Fruit fly (Drosophila melanogaster): Measurements from ENCODE around the gene CG9547.

The CG9547 gene

DNA sequence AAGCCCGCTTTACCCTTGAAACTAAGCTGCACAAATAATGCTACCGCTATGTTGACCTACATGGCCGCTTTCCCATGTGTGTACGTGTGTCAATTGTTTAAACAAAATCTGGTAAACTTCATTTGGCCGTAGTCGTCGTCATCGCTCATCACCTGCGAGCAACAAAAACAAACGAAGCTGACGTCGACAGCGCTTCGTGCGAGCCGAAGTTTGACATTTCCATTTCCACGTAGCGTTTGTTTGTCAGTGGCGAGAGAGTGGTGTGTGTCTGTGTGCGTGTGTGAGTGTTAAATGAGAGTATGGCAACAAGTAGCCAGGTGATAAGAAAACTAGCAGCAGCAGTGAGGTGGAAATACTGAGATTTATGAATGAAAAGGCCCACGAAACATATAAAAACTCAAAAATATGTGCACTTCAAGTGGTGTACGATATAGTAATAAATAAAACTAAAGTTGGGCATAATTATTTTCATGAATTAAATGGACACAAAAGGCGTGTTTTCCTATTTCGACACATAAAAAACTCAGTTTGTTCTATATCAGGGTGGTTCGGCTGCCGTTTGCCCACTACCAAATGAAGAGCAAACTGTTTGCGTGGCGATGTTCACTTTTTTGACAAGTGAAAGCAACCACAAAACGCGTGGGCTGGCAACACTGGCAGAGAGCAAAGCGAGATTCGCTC, 15.0 kb downstream of the CG9547 start (continued):
- TF ChIP-seq danr (GFP tag; IDR thresholded peaks at IDR 0.05) (no peak), Hmx (GFP tag; optimal IDR thresholded peaks at IDR 0.05) (no peak), CG1602 (GFP tag; optimal IDR thresholded peaks at IDR 0.05) (no peak), CG3065 (GFP tag; optimal IDR thresholded peaks at IDR 0.05) (no peak), CkIIα-i1 (GFP tag; IDR thresholded peaks at IDR 0.05) (no peak), gsb-n (tag; optimal IDR thresholded peaks at IDR 0.05) (no peak), Myb (GFP tag; optimal IDR thresholded peaks at IDR 0.05) (no peak), tin (GFP tag; optimal IDR thresholded peaks at IDR 0.05) (no peak), CG6689 (GFP tag; IDR thresholded peaks at IDR 0.05) (peak; percentile 50; the same call in 1 of the 2 replicates), maf-S (GFP tag; optimal IDR thresholded peaks at IDR 0.05) (no peak), CG2116 (GFP tag; optimal IDR thresholded peaks at IDR 0.05) (no peak), sim (GFP tag; IDR thresholded peaks at IDR 0.05) (no peak), zfh2 (GFP tag; optimal IDR thresholded peaks at IDR 0.05) (no peak), Max (GFP tag; optimal IDR thresholded peaks at IDR 0.05) (no peak), CG18011 (GFP tag; optimal IDR thresholded peaks at IDR 0.05) (no peak), CG6254 (GFP tag; optimal IDR thresholded peaks at IDR 0.05) (peak; percentile 27), gce (GFP tag; IDR thresholded peaks at IDR 0.05) (peak; percentile 55; the same call in 1 of the 3 replicates), CG4617 (GFP tag; optimal IDR thresholded peaks at IDR 0.05; ENCODE audit: borderline replicate concordance) (no peak), fd102C (GFP tag; optimal IDR thresholded peaks at IDR 0.05) (no peak), CG7987 (GFP tag; optimal IDR thresholded peaks at IDR 0.05) (peak; percentile 85), Doc3 (GFP tag; IDR thresholded peaks at IDR 0.05; ENCODE audit: partially characterized antibody) (no peak), CG10274 (GFP tag; optimal IDR thresholded peaks at IDR 0.05) (no peak), CG16815 (GFP tag; optimal IDR thresholded peaks at IDR 0.05) (no peak), CG14014 (GFP tag; IDR thresholded peaks at IDR 0.05) (peak; percentile 12; the same call in 1 of the 2 replicates), scrt (GFP tag; optimal IDR thresholded peaks at IDR 0.05) (peak; percentile 97), Oli (tag; optimal IDR thresholded peaks at IDR 0.05) (no peak), trh (GFP tag; optimal IDR thresholded peaks at IDR 0.05) (no peak), vfl (GFP tag; optimal IDR thresholded peaks at IDR 0.05) (no peak), CG8924 (tag; optimal IDR thresholded peaks at IDR 0.05) (peak; percentile 97), bcd (GFP tag; optimal IDR thresholded peaks at IDR 0.05) (no peak), Dip2 (GFP tag; IDR thresholded peaks at IDR 0.05) (no peak), eve (GFP tag; optimal IDR thresholded peaks at IDR 0.05) (no peak), CG12219 (GFP tag; optimal IDR thresholded peaks at IDR 0.05) (no peak), CG4730 (GFP tag; IDR thresholded peaks at IDR 0.05) (no peak), pho (GFP tag; optimal IDR thresholded peaks at IDR 0.05) (peak; percentile 19), CG10366 (GFP tag; IDR thresholded peaks at IDR 0.05) (no peak), CG13424 (tag; optimal IDR thresholded peaks at IDR 0.05) (peak; percentile 29), HLH54F (GFP tag; optimal IDR thresholded peaks at IDR 0.05) (no peak), pnt (GFP tag; optimal IDR thresholded peaks at IDR 0.05) (peak; percentile 9), Sin3A (optimal IDR thresholded peaks at IDR 0.05) (no peak), ash1 (GFP tag; optimal IDR thresholded peaks at IDR 0.05) (peak; percentile 39), dm (GFP tag; optimal IDR thresholded peaks at IDR 0.05) (peak; percentile 14), HLH4C (GFP tag; IDR thresholded peaks at IDR 0.05; ENCODE audit: partially characterized antibody) (no peak), CG18619 (GFP tag; optimal IDR thresholded peaks at IDR 0.05) (peak; percentile 34), dysf (GFP tag; IDR thresholded peaks at IDR 0.05) (peak; percentile 21; the same call in 1 of the 3 replicates), sisA (GFP tag; IDR thresholded peaks at IDR 0.05) (no peak), CG17612 (GFP tag; IDR thresholded peaks at IDR 0.05) (no peak), slbo (GFP tag; IDR thresholded peaks at IDR 0.05) (peak; percentile 27; the same call in 1 of the 2 replicates), gcm2 (GFP tag; optimal IDR thresholded peaks at IDR 0.05) (no peak), Hey (tag; optimal IDR thresholded peaks at IDR 0.05) (peak; percentile 41), Hr3 (GFP tag; optimal IDR thresholded peaks at IDR 0.05) (no peak)

Data from whole organism, embryonic.